Worm (Caenorhabditis elegans) whole organism, L2 larva: Measurements from ENCODE around the gene ckb-3.

Experiments used
- C34F6.9 ChIP-seq: fragments of 150-350 bp; optimal IDR thresholded peaks from 2 replicates; lab custom pipeline; 2014; ENCODE audit warnings: missing biosample characterization, missing genetic modification characterization
- F13H6.1 ChIP-seq: sonication (generic microtip); optimal IDR thresholded peaks from 2 replicates; lab custom pipeline; 2016; ENCODE audit warnings: missing genetic modification characterization, missing compliant biosample characterization
- R02D3.7 ChIP-seq: fragments of 150-350 bp; optimal IDR thresholded peaks from 2 replicates; lab custom pipeline; 2014; ENCODE audit warnings: missing biosample characterization, missing genetic modification characterization
- ZK546.5 ChIP-seq: sonication (generic microtip); optimal IDR thresholded peaks from 2 replicates; lab custom pipeline; 2017; ENCODE audit warnings: missing biosample characterization, missing genetic modification characterization
- alr-1 ChIP-seq: fragments of 150-350 bp; optimal IDR thresholded peaks from 2 replicates; lab custom pipeline; 2014; ENCODE audit warnings: missing biosample characterization, missing genetic modification characterization
- aly-2 ChIP-seq: fragments of 150-350 bp; optimal IDR thresholded peaks from 2 replicates; lab custom pipeline; 2014; ENCODE audit warnings: missing biosample characterization, missing genetic modification characterization
- ama-1 ChIP-seq: fragments of 150-350 bp; optimal IDR thresholded peaks from 2 replicates; lab custom pipeline; 2018; ENCODE audit warnings: inconsistent platforms
- blmp-1 ChIP-seq: sonication (generic microtip); optimal IDR thresholded peaks from 2 replicates; lab custom pipeline; 2017; ENCODE audit warnings: missing genetic modification characterization, mild to moderate bottlenecking, missing compliant biosample characterization, antibody characterized with exemption, moderate library complexity; ENCODE audit not compliant: insufficient read depth
- ceh-16 ChIP-seq: fragments of 150-350 bp; optimal IDR thresholded peaks from 2 replicates; lab custom pipeline; 2014; ENCODE audit warnings: missing biosample characterization, missing genetic modification characterization
- ceh-82 ChIP-seq: fragments of 150-350 bp; optimal IDR thresholded peaks from 2 replicates; lab custom pipeline; 2014; ENCODE audit warnings: missing biosample characterization, missing genetic modification characterization
- crh-2 ChIP-seq: sonication (generic microtip); optimal IDR thresholded peaks from 2 replicates; lab custom pipeline; 2017; ENCODE audit warnings: missing biosample characterization, missing genetic modification characterization
- elt-1 ChIP-seq: fragments of 150-350 bp; optimal IDR thresholded peaks from 2 replicates; lab custom pipeline; 2014; ENCODE audit warnings: missing biosample characterization, missing genetic modification characterization
- elt-3 ChIP-seq: sonication (generic microtip); optimal IDR thresholded peaks from 2 replicates; lab custom pipeline; 2017; ENCODE audit warnings: missing biosample characterization, missing genetic modification characterization
- fos-1 ChIP-seq: fragments of 150-350 bp; optimal IDR thresholded peaks from 2 replicates; lab custom pipeline; 2014; ENCODE audit warnings: missing biosample characterization, missing genetic modification characterization
- gmeb-1 ChIP-seq: fragments of 150-350 bp; optimal IDR thresholded peaks from 2 replicates; lab custom pipeline; 2014; ENCODE audit warnings: missing biosample characterization, missing genetic modification characterization
- lin-11 ChIP-seq: fragments of 150-350 bp; sonication (generic microtip); optimal IDR thresholded peaks from 2 replicates; lab custom pipeline; 2014; ENCODE audit warnings: missing biosample characterization, missing genetic modification characterization, inconsistent platforms, mixed read lengths
- lin-13 ChIP-seq: fragments of 150-350 bp; optimal IDR thresholded peaks from 2 replicates; lab custom pipeline; 2014; ENCODE audit warnings: missing biosample characterization, missing genetic modification reagents, missing genetic modification characterization
- lin-39 ChIP-seq: fragments of 150-350 bp; optimal IDR thresholded peaks from 2 replicates; lab custom pipeline; 2014; ENCODE audit warnings: missing biosample characterization, missing genetic modification reagents, missing genetic modification characterization
- lsy-2 ChIP-seq, 2 experiments: fragments of 150-350 bp in 1 of 2; sonication (generic microtip) in 1 of 2; optimal IDR thresholded peaks; 2 replicates each; lab custom pipeline; 2014 to 2017; ENCODE audit warnings: missing biosample characterization in 2 of 2, missing genetic modification characterization in 2 of 2
- mab-5 ChIP-seq: fragments of 150-350 bp; optimal IDR thresholded peaks from 2 replicates; lab custom pipeline; 2014; ENCODE audit warnings: missing biosample characterization, missing genetic modification characterization
- mbf-1 ChIP-seq: sonication (generic microtip); optimal IDR thresholded peaks from 2 replicates; lab custom pipeline; 2017; ENCODE audit warnings: missing biosample characterization, missing genetic modification characterization
- mdl-1 ChIP-seq, 2 experiments: fragments of 150-350 bp in 1 of 2; sonication (generic microtip) in 1 of 2; optimal IDR thresholded peaks; 2 replicates each; lab custom pipeline; 2017; ENCODE audit warnings: missing biosample characterization in 2 of 2, missing genetic modification characterization in 2 of 2
- nhr-10 ChIP-seq: sonication (generic microtip); optimal IDR thresholded peaks from 2 replicates; lab custom pipeline; 2017; ENCODE audit warnings: missing biosample characterization, missing genetic modification characterization
- nhr-12 ChIP-seq: fragments of 150-350 bp; optimal IDR thresholded peaks from 2 replicates; lab custom pipeline; 2014; ENCODE audit warnings: missing biosample characterization, missing genetic modification characterization
- nhr-129 ChIP-seq: fragments of 150-350 bp; optimal IDR thresholded peaks from 2 replicates; lab custom pipeline; 2014; ENCODE audit warnings: missing biosample characterization, missing genetic modification characterization
- nhr-21 ChIP-seq: fragments of 150-350 bp; optimal IDR thresholded peaks from 2 replicates; lab custom pipeline; 2014; ENCODE audit warnings: missing biosample characterization, missing genetic modification characterization
- nhr-23 ChIP-seq: fragments of 150-350 bp; optimal IDR thresholded peaks from 2 replicates; lab custom pipeline; 2014; ENCODE audit warnings: missing biosample characterization, missing genetic modification reagents, missing genetic modification characterization
- nhr-237 ChIP-seq: fragments of 150-350 bp; optimal IDR thresholded peaks from 2 replicates; lab custom pipeline; 2014; ENCODE audit warnings: missing biosample characterization, missing genetic modification characterization
- nhr-25 ChIP-seq: fragments of 150-350 bp; sonication (generic microtip); optimal IDR thresholded peaks from 3 replicates; lab custom pipeline; 2014; ENCODE audit warnings: missing biosample characterization, missing genetic modification characterization
- nhr-6 ChIP-seq: fragments of 150-350 bp; optimal IDR thresholded peaks from 2 replicates; lab custom pipeline; 2014; ENCODE audit warnings: missing biosample characterization, missing genetic modification characterization
- nhr-77 ChIP-seq: fragments of 150-350 bp; optimal IDR thresholded peaks from 2 replicates; lab custom pipeline; 2014; ENCODE audit warnings: missing biosample characterization, missing genetic modification characterization
- peb-1 ChIP-seq: fragments of 150-350 bp; optimal IDR thresholded peaks from 2 replicates; lab custom pipeline; 2014; ENCODE audit warnings: missing biosample characterization, missing genetic modification characterization
- sem-4 ChIP-seq: fragments of 150-350 bp; optimal IDR thresholded peaks from 2 replicates; lab custom pipeline; 2014; ENCODE audit warnings: missing biosample characterization, missing genetic modification reagents, missing genetic modification characterization
- skn-1 ChIP-seq: sonication (generic microtip); optimal IDR thresholded peaks from 2 replicates; lab custom pipeline; 2017; ENCODE audit warnings: missing biosample characterization, missing genetic modification characterization
- sma-3 ChIP-seq: sonication (generic microtip); optimal IDR thresholded peaks from 2 replicates; lab custom pipeline; 2016; ENCODE audit warnings: missing genetic modification reagents, missing genetic modification characterization, missing compliant biosample characterization
- sma-9 ChIP-seq, 2 experiments: fragments of 150-350 bp in 1 of 2; sonication (generic microtip) in 1 of 2; optimal IDR thresholded peaks; 2 replicates each; lab custom pipeline; 2014 to 2016; ENCODE audit warnings: missing genetic modification characterization in 2 of 2, mild to moderate bottlenecking in 1 of 2, missing biosample characterization in 1 of 2, missing compliant biosample characterization in 1 of 2, missing genetic modification reagents in 1 of 2, moderate library complexity in 1 of 2
- snpc-4 ChIP-seq: fragments of 150-350 bp; optimal IDR thresholded peaks from 2 replicates; lab custom pipeline; 2014; ENCODE audit warnings: missing biosample characterization, missing genetic modification characterization
- unc-39 ChIP-seq: fragments of 150-350 bp; optimal IDR thresholded peaks from 2 replicates; lab custom pipeline; 2014; ENCODE audit warnings: missing biosample characterization, missing genetic modification characterization
- unc-55 ChIP-seq: fragments of 150-350 bp; sonication (generic microtip); optimal IDR thresholded peaks from 3 replicates; lab custom pipeline; 2014; ENCODE audit warnings: missing biosample characterization, missing genetic modification reagents, missing genetic modification characterization
- unc-62 ChIP-seq: fragments of 150-350 bp; optimal IDR thresholded peaks from 2 replicates; lab custom pipeline; 2014; ENCODE audit warnings: missing biosample characterization, missing genetic modification reagents, missing genetic modification characterization
- zag-1 ChIP-seq: fragments of 150-350 bp; optimal IDR thresholded peaks from 2 replicates; lab custom pipeline; 2014; ENCODE audit warnings: missing biosample characterization, missing genetic modification characterization
- ztf-11 ChIP-seq: sonication (generic microtip); optimal IDR thresholded peaks from 2 replicates; lab custom pipeline; 2017; ENCODE audit warnings: missing biosample characterization, missing genetic modification characterization

The ckb-3 gene

ce11 chrIII:4419117-4419978 lies 48.7 kb downstream of the ckb-3 start, which contains the start of the genes R07E5.7 and cku-80:
Gene R07E5.7 (minus strand): TSS chrIII:4419167.
Gene cku-80 (plus strand): TSS chrIII:4419848.
- TF ChIP-seq ztf-11 (tag; lab: Kevin White, UChicago) (no peak), nhr-12 (no peak), mdl-1 (tag; optimal IDR thresholded peaks at IDR 0.05; lab: Kevin White, UChicago) (no peak), ceh-16 (tag; lab: Kevin White, UChicago) (no peak), elt-3 (no peak), nhr-77 (tag; lab: Kevin White, UChicago) (no peak), ama-1 (peak; percentile 48), nhr-6 (tag; lab: Kevin White, UChicago) (no peak), nhr-129 (peak; percentile 38), sem-4 (tag; lab: Kevin White, UChicago) (no peak), skn-1 (tag; lab: Kevin White, UChicago) (no peak), peb-1 (tag; lab: Kevin White, UChicago) (no peak), blmp-1 (tag; lab: Kevin White, UChicago) (no peak), lin-39 (tag; lab: Kevin White, UChicago) (no peak), aly-2 (tag; lab: Kevin White, UChicago) (no peak), nhr-25 (tag; lab: Kevin White, UChicago) (peak; percentile 20), zag-1 (tag; lab: Kevin White, UChicago) (no peak), crh-2 (tag; lab: Kevin White, UChicago) (peak; percentile 66), alr-1 (no peak), mbf-1 (tag; lab: Kevin White, UChicago) (no peak), F13H6.1 (tag; lab: Kevin White, UChicago) (peak; percentile 59), nhr-237 (tag; lab: Kevin White, UChicago) (no peak), fos-1 (no peak), ZK546.5 (tag; lab: Kevin White, UChicago) (no peak), unc-39 (tag; lab: Kevin White, UChicago) (no peak), lin-11 (peak; percentile 43), sma-9 (GFP tag; optimal IDR thresholded peaks at IDR 0.05; lab: Kevin White, UChicago) (peak; percentile 61), sma-9 (tag; optimal IDR thresholded peaks at IDR 0.05; lab: Kevin White, UChicago) (no peak), lsy-2 (tag; optimal IDR thresholded peaks at IDR 0.05; lab: Kevin White, UChicago) (peak; percentile 61 to 82), nhr-23 (no peak), nhr-21 (peak; percentile 38), sma-3 (GFP tag; lab: Kevin White, UChicago) (peak; percentile 67), elt-1 (tag; lab: Kevin White, UChicago) (no peak), gmeb-1 (tag; lab: Kevin White, UChicago) (peak; percentile 88), nhr-10 (tag; lab: Kevin White, UChicago) (no peak), unc-62 (GFP tag; lab: Kevin White, UChicago) (no peak), unc-55 (GFP tag; lab: Kevin White, UChicago) (peak; percentile 62), C34F6.9 (peak; percentile 73), R02D3.7 (tag; lab: Kevin White, UChicago) (no peak), ceh-82 (tag; lab: Kevin White, UChicago) (no peak), lin-13 (GFP tag; lab: Kevin White, UChicago) (peak; percentile 52), mab-5 (tag; lab: Kevin White, UChicago) (peak; percentile 6), snpc-4 (tag; lab: Kevin White, UChicago) (peak; percentile 58)
